Worm (Caenorhabditis elegans): ENCODE data around the gene T25D10.4.

ce11 chrII:6453341-6453806 lies 43.3 kb upstream of the T25D10.4 start, which contains the start of gene atg-16.2:
- TF ChIP-seq pha-4 (tag; optimal IDR thresholded peaks at IDR 0.05) (peak; percentile 84), ceh-9 (tag; optimal IDR thresholded peaks at IDR 0.05) (no peak), ztf-4 (tag; optimal IDR thresholded peaks at IDR 0.05) (no peak), nhr-12 (tag; optimal IDR thresholded peaks at IDR 0.05) (no peak)
